Worm (Caenorhabditis elegans): ENCODE data around the gene B0302.4.

The B0302.4 gene

ce11 chrX:17216178-17216577 lies 39.6 kb upstream of the B0302.4 start (continued):
- no peak for TF ChIP-seq zfp-3 (GFP tag; conservative IDR thresholded peaks at IDR 0.05)
- peak; percentile 43 for TF ChIP-seq nhr-10 (tag; optimal IDR thresholded peaks at IDR 0.05)

- TF ChIP-seq ceh-28 (tag; optimal IDR thresholded peaks at IDR 0.05) (no peak), pha-4 (GFP tag; IDR thresholded peaks at IDR 0.05) (peak; percentile 7; the same call in 1 of the 2 replicates), pha-4 (tag; optimal IDR thresholded peaks at IDR 0.05) (no peak), dmd-9 (GFP tag; IDR thresholded peaks at IDR 0.05) (peak; percentile 40; the same call in 1 of the 2 replicates), D1046.2 (GFP tag; IDR thresholded peaks at IDR 0.05) (no peak), aha-1 (tag) (peak; percentile 59), set-16 (GFP tag; IDR thresholded peaks at IDR 0.05) (peak; percentile 61)
Measured at ce11 chrX:17215753-17216152, 39.2 kb upstream of the B0302.4 start.

ce11 chrX:17214803-17215202 lies 38.2 kb upstream of the B0302.4 start, which contains the start of gene acdh-10:
Gene acdh-10 (minus strand): TSS chrX:17214903.
- no peak for TF ChIP-seq ceh-82 (tag; optimal IDR thresholded peaks at IDR 0.05)
- TF ChIP-seq nhr-237 (tag; optimal IDR thresholded peaks at IDR 0.05): no peak
- no peak for TF ChIP-seq daf-16 (GFP tag; optimal IDR thresholded peaks at IDR 0.05)
- TF ChIP-seq daf-16 (tag; optimal IDR thresholded peaks at IDR 0.05): peak; percentile 3
- TF ChIP-seq ama-1 (optimal IDR thresholded peaks at IDR 0.05): peak; percentile 23

- TF ChIP-seq jun-1 (tag; optimal IDR thresholded peaks at IDR 0.05) (no peak), nhr-42 (GFP tag; IDR thresholded peaks at IDR 0.05) (no peak), T26A8.4 (GFP tag; IDR thresholded peaks at IDR 0.05) (no peak), lsy-2 (tag; optimal IDR thresholded peaks at IDR 0.05) (no peak), F44E2.7 (GFP tag; IDR thresholded peaks at IDR 0.05) (no peak), skn-1 (tag; optimal IDR thresholded peaks at IDR 0.05) (no peak), rbr-2 (tag; optimal IDR thresholded peaks at IDR 0.05) (no peak), ceh-32 (tag; optimal IDR thresholded peaks at IDR 0.05; ENCODE audit: poor library complexity) (no peak), madf-5 (GFP tag; IDR thresholded peaks at IDR 0.05) (no peak), unc-39 (tag; optimal IDR thresholded peaks at IDR 0.05) (no peak), ama-1 (optimal IDR thresholded peaks at IDR 0.05) (no peak), unc-62 (GFP tag; optimal IDR thresholded peaks at IDR 0.05 in 1 of 2) (no peak), unc-62 (tag; optimal IDR thresholded peaks at IDR 0.05) (no peak), ZK337.2 (GFP tag; IDR thresholded peaks at IDR 0.05) (no peak)
Measured at ce11 chrX:17211513-17211912, 34.9 kb upstream of the B0302.4 start.

- TF ChIP-seq dpl-1 (GFP tag; optimal IDR thresholded peaks at IDR 0.05) (no peak), aha-1 (tag) (peak; percentile 83)
Measured at ce11 chrX:17209265-17209664, 32.7 kb upstream of the B0302.4 start, which contains the start of gene T08G2.2. Gene T08G2.2 (minus strand): TSS chrX:17209365.

- TF ChIP-seq zip-11 (GFP tag; IDR thresholded peaks at IDR 0.05) (no peak), pqm-1 (tag; optimal IDR thresholded peaks at IDR 0.05) (peak; percentile 60), hlh-11 (tag; optimal IDR thresholded peaks at IDR 0.05) (peak; percentile 29), nhr-28 (tag; optimal IDR thresholded peaks at IDR 0.05) (peak; percentile 26), daf-16 (GFP tag; optimal IDR thresholded peaks at IDR 0.05) (no peak), daf-16 (tag; optimal IDR thresholded peaks at IDR 0.05) (peak; percentile 95), zag-1 (tag; optimal IDR thresholded peaks at IDR 0.05) (no peak), dve-1 (tag; optimal IDR thresholded peaks at IDR 0.05; ENCODE audit: insufficient read depth) (peak; percentile 21), fkh-10 (GFP tag; optimal IDR thresholded peaks at IDR 0.05) (no peak), nhr-77 (tag; optimal IDR thresholded peaks at IDR 0.05) (no peak), dmd-6 (GFP tag; IDR thresholded peaks at IDR 0.05) (peak; percentile 51), mxl-3 (GFP tag; optimal IDR thresholded peaks at IDR 0.05) (no peak), lim-7 (GFP tag; IDR thresholded peaks at IDR 0.05) (no peak)
Measured at ce11 chrX:17205853-17206252, 29.3 kb upstream of the B0302.4 start.

Data from whole organism, L4 larva.